Worm (Caenorhabditis elegans): ENCODE results near the gene R151.1.
A peak's percentile ranks its signal among the peaks of the same experiment; 100 is the strongest.

R151.1 gene

ce11 chrIII:7241065-7241464, 24.7 kb downstream of the R151.1 start, which contains the start of gene ztf-31:
Gene ztf-31, plus strand, starts transcription at chrIII:7241365.
- TF ChIP-seq ttx-3 (tag; optimal IDR thresholded peaks at IDR 0.05): no peak
- no peak for TF ChIP-seq hlh-8 (tag; optimal IDR thresholded peaks at IDR 0.05)
- no peak for TF ChIP-seq C38D4.7 (GFP tag; optimal IDR thresholded peaks at IDR 0.05)
- TF ChIP-seq ceh-22 (tag; optimal IDR thresholded peaks at IDR 0.05): no peak
- no peak for TF ChIP-seq ama-1 (optimal IDR thresholded peaks at IDR 0.05)
- no peak for TF ChIP-seq ceh-6 (GFP tag; optimal IDR thresholded peaks at IDR 0.05)

ce11 chrIII:7242988-7243387, 26.7 kb downstream of the R151.1 start, which contains the start of gene osm-10:
Gene osm-10, plus strand, starts transcription at chrIII:7243280.
- TF ChIP-seq Y22D7AL.16 (tag; optimal IDR thresholded peaks at IDR 0.05): no peak
- no peak for TF ChIP-seq K09A11.1 (tag; optimal IDR thresholded peaks at IDR 0.05; ENCODE audit: insufficient read depth)
- TF ChIP-seq fkh-10 (GFP tag; optimal IDR thresholded peaks at IDR 0.05): no peak

- TF ChIP-seq sox-4 (tag; optimal IDR thresholded peaks at IDR 0.05): no peak
- TF ChIP-seq unc-42 (tag; optimal IDR thresholded peaks at IDR 0.05): no peak
- no peak for TF ChIP-seq rnt-1 (tag; optimal IDR thresholded peaks at IDR 0.05)
- no peak for TF ChIP-seq pqm-1 (tag; optimal IDR thresholded peaks at IDR 0.05)
- TF ChIP-seq hlh-15 (tag; optimal IDR thresholded peaks at IDR 0.05): no peak
- no peak for TF ChIP-seq fkh-10 (GFP tag; optimal IDR thresholded peaks at IDR 0.05)
- no peak for TF ChIP-seq ahr-1 (tag; optimal IDR thresholded peaks at IDR 0.05)
- TF ChIP-seq pag-3 (tag; optimal IDR thresholded peaks at IDR 0.05; ENCODE audit: borderline replicate concordance): no peak
- TF ChIP-seq dmd-4 (tag; optimal IDR thresholded peaks at IDR 0.05; ENCODE audit: borderline replicate concordance): no peak
- TF ChIP-seq dve-1 (tag; optimal IDR thresholded peaks at IDR 0.05): no peak
- TF ChIP-seq ceh-31 (tag; optimal IDR thresholded peaks at IDR 0.05): no peak
- TF ChIP-seq eyg-1 (tag; optimal IDR thresholded peaks at IDR 0.05): no peak
- TF ChIP-seq unc-86 (tag; optimal IDR thresholded peaks at IDR 0.05): no peak
- TF ChIP-seq odd-2 (tag; optimal IDR thresholded peaks at IDR 0.05): no peak
- TF ChIP-seq ceh-24 (tag; optimal IDR thresholded peaks at IDR 0.05): no peak
- no peak for TF ChIP-seq hlh-30 (tag; optimal IDR thresholded peaks at IDR 0.05; ENCODE audit: insufficient read depth)
- TF ChIP-seq ama-1 (optimal IDR thresholded peaks at IDR 0.05): no peak
- no peak for TF ChIP-seq ttx-3 (tag; optimal IDR thresholded peaks at IDR 0.05)
- TF ChIP-seq npax-4 (tag; optimal IDR thresholded peaks at IDR 0.05): no peak
These were observed 30.1 kb downstream of the R151.1 start for ce11 chrIII:7246389-7246788.

ce11 chrIII:7247740-7248139, 31.4 kb downstream of the R151.1 start, which contains the start of gene zmp-6:
Gene zmp-6, minus strand, starts transcription at chrIII:7247840.
- TF ChIP-seq elt-4 (tag; optimal IDR thresholded peaks at IDR 0.05): no peak
- no peak for TF ChIP-seq nhr-11 (tag; optimal IDR thresholded peaks at IDR 0.05)
- no peak for TF ChIP-seq ceh-31 (tag; optimal IDR thresholded peaks at IDR 0.05)
- TF ChIP-seq pros-1 (tag; optimal IDR thresholded peaks at IDR 0.05): no peak

- TF ChIP-seq ceh-19 (GFP tag; optimal IDR thresholded peaks at IDR 0.05) (no peak), unc-42 (tag; optimal IDR thresholded peaks at IDR 0.05) (peak; percentile 95)
These were observed 37.3 kb downstream of the R151.1 start for ce11 chrIII:7253669-7254068.

ce11 chrIII:7258931-7259330, 42.6 kb downstream of the R151.1 start, which contains the start of gene B0361.4:
Gene B0361.4, plus strand, starts transcription at chrIII:7258991.
- TF ChIP-seq ceh-6 (GFP tag; optimal IDR thresholded peaks at IDR 0.05): no peak
- no peak for TF ChIP-seq T23F11.4 (GFP tag; optimal IDR thresholded peaks at IDR 0.05)
- no peak for TF ChIP-seq hlh-15 (tag; optimal IDR thresholded peaks at IDR 0.05)
- TF ChIP-seq elt-2 (tag; optimal IDR thresholded peaks at IDR 0.05): no peak
- no peak for TF ChIP-seq elt-4 (tag; optimal IDR thresholded peaks at IDR 0.05)
- TF ChIP-seq hlh-6 (tag; optimal IDR thresholded peaks at IDR 0.05): no peak
- TF ChIP-seq dmd-4 (tag; optimal IDR thresholded peaks at IDR 0.05; ENCODE audit: borderline replicate concordance): no peak
- TF ChIP-seq che-1 (tag; optimal IDR thresholded peaks at IDR 0.05): no peak
- TF ChIP-seq unc-55 (GFP tag; optimal IDR thresholded peaks at IDR 0.05): no peak
- no peak for TF ChIP-seq nhr-11 (tag; optimal IDR thresholded peaks at IDR 0.05)
- TF ChIP-seq hlh-13 (GFP tag; optimal IDR thresholded peaks at IDR 0.05): no peak
- TF ChIP-seq zip-5 (tag; optimal IDR thresholded peaks at IDR 0.05): no peak

Measured in whole organism, late embryonic.